Worm (Caenorhabditis elegans) whole organism, L2 larva: ENCODE results near the gene vha-19.

Experiments used
- C34F6.9 ChIP-seq: fragments of 150-350 bp; optimal IDR thresholded peaks from 2 replicates; lab custom pipeline; 2014; ENCODE audit warnings: missing biosample characterization, missing genetic modification characterization
- F13H6.1 ChIP-seq: sonication (generic microtip); optimal IDR thresholded peaks from 2 replicates; lab custom pipeline; 2016; ENCODE audit warnings: missing genetic modification characterization, missing compliant biosample characterization
- R02D3.7 ChIP-seq: fragments of 150-350 bp; optimal IDR thresholded peaks from 2 replicates; lab custom pipeline; 2014; ENCODE audit warnings: missing biosample characterization, missing genetic modification characterization
- ZK546.5 ChIP-seq: sonication (generic microtip); optimal IDR thresholded peaks from 2 replicates; lab custom pipeline; 2017; ENCODE audit warnings: missing biosample characterization, missing genetic modification characterization
- alr-1 ChIP-seq: fragments of 150-350 bp; optimal IDR thresholded peaks from 2 replicates; lab custom pipeline; 2014; ENCODE audit warnings: missing biosample characterization, missing genetic modification characterization
- aly-2 ChIP-seq: fragments of 150-350 bp; optimal IDR thresholded peaks from 2 replicates; lab custom pipeline; 2014; ENCODE audit warnings: missing biosample characterization, missing genetic modification characterization
- ama-1 ChIP-seq: fragments of 150-350 bp; optimal IDR thresholded peaks from 2 replicates; lab custom pipeline; 2018; ENCODE audit warnings: inconsistent platforms
- blmp-1 ChIP-seq: sonication (generic microtip); optimal IDR thresholded peaks from 2 replicates; lab custom pipeline; 2017; ENCODE audit warnings: missing genetic modification characterization, mild to moderate bottlenecking, missing compliant biosample characterization, antibody characterized with exemption, moderate library complexity; ENCODE audit not compliant: insufficient read depth
- ceh-16 ChIP-seq: fragments of 150-350 bp; optimal IDR thresholded peaks from 2 replicates; lab custom pipeline; 2014; ENCODE audit warnings: missing biosample characterization, missing genetic modification characterization
- ceh-82 ChIP-seq: fragments of 150-350 bp; optimal IDR thresholded peaks from 2 replicates; lab custom pipeline; 2014; ENCODE audit warnings: missing biosample characterization, missing genetic modification characterization
- crh-2 ChIP-seq: sonication (generic microtip); optimal IDR thresholded peaks from 2 replicates; lab custom pipeline; 2017; ENCODE audit warnings: missing biosample characterization, missing genetic modification characterization
- dmd-4 ChIP-seq: sonication (generic microtip); optimal IDR thresholded peaks from 2 replicates; lab custom pipeline; 2017; ENCODE audit warnings: missing biosample characterization, missing genetic modification characterization
- egl-27 ChIP-seq: sonication (generic microtip); optimal IDR thresholded peaks from 3 replicates; lab custom pipeline; 2017; ENCODE audit warnings: missing biosample characterization, missing genetic modification reagents, missing genetic modification characterization
- elt-1 ChIP-seq: fragments of 150-350 bp; optimal IDR thresholded peaks from 2 replicates; lab custom pipeline; 2014; ENCODE audit warnings: missing biosample characterization, missing genetic modification characterization
- fos-1 ChIP-seq: fragments of 150-350 bp; optimal IDR thresholded peaks from 2 replicates; lab custom pipeline; 2014; ENCODE audit warnings: missing biosample characterization, missing genetic modification characterization
- gmeb-1 ChIP-seq: fragments of 150-350 bp; optimal IDR thresholded peaks from 2 replicates; lab custom pipeline; 2014; ENCODE audit warnings: missing biosample characterization, missing genetic modification characterization
- lin-11 ChIP-seq: fragments of 150-350 bp; sonication (generic microtip); optimal IDR thresholded peaks from 2 replicates; lab custom pipeline; 2014; ENCODE audit warnings: missing biosample characterization, missing genetic modification characterization, inconsistent platforms, mixed read lengths
- lin-13 ChIP-seq: fragments of 150-350 bp; optimal IDR thresholded peaks from 2 replicates; lab custom pipeline; 2014; ENCODE audit warnings: missing biosample characterization, missing genetic modification reagents, missing genetic modification characterization
- lin-39 ChIP-seq: fragments of 150-350 bp; optimal IDR thresholded peaks from 2 replicates; lab custom pipeline; 2014; ENCODE audit warnings: missing biosample characterization, missing genetic modification reagents, missing genetic modification characterization
- lsy-2 ChIP-seq, 2 experiments: fragments of 150-350 bp in 1 of 2; sonication (generic microtip) in 1 of 2; optimal IDR thresholded peaks; 2 replicates each; lab custom pipeline; 2014 to 2017; ENCODE audit warnings: missing biosample characterization in 2 of 2, missing genetic modification characterization in 2 of 2
- mab-5 ChIP-seq: fragments of 150-350 bp; optimal IDR thresholded peaks from 2 replicates; lab custom pipeline; 2014; ENCODE audit warnings: missing biosample characterization, missing genetic modification characterization
- mbf-1 ChIP-seq: sonication (generic microtip); optimal IDR thresholded peaks from 2 replicates; lab custom pipeline; 2017; ENCODE audit warnings: missing biosample characterization, missing genetic modification characterization
- mdl-1 ChIP-seq, 2 experiments: fragments of 150-350 bp in 1 of 2; sonication (generic microtip) in 1 of 2; optimal IDR thresholded peaks; 2 replicates each; lab custom pipeline; 2017; ENCODE audit warnings: missing biosample characterization in 2 of 2, missing genetic modification characterization in 2 of 2
- nhr-10 ChIP-seq: sonication (generic microtip); optimal IDR thresholded peaks from 2 replicates; lab custom pipeline; 2017; ENCODE audit warnings: missing biosample characterization, missing genetic modification characterization
- nhr-12 ChIP-seq: fragments of 150-350 bp; optimal IDR thresholded peaks from 2 replicates; lab custom pipeline; 2014; ENCODE audit warnings: missing biosample characterization, missing genetic modification characterization
- nhr-129 ChIP-seq: fragments of 150-350 bp; optimal IDR thresholded peaks from 2 replicates; lab custom pipeline; 2014; ENCODE audit warnings: missing biosample characterization, missing genetic modification characterization
- nhr-21 ChIP-seq: fragments of 150-350 bp; optimal IDR thresholded peaks from 2 replicates; lab custom pipeline; 2014; ENCODE audit warnings: missing biosample characterization, missing genetic modification characterization
- nhr-237 ChIP-seq: fragments of 150-350 bp; optimal IDR thresholded peaks from 2 replicates; lab custom pipeline; 2014; ENCODE audit warnings: missing biosample characterization, missing genetic modification characterization
- nhr-25 ChIP-seq: fragments of 150-350 bp; sonication (generic microtip); optimal IDR thresholded peaks from 3 replicates; lab custom pipeline; 2014; ENCODE audit warnings: missing biosample characterization, missing genetic modification characterization
- nhr-6 ChIP-seq: fragments of 150-350 bp; optimal IDR thresholded peaks from 2 replicates; lab custom pipeline; 2014; ENCODE audit warnings: missing biosample characterization, missing genetic modification characterization
- nhr-77 ChIP-seq: fragments of 150-350 bp; optimal IDR thresholded peaks from 2 replicates; lab custom pipeline; 2014; ENCODE audit warnings: missing biosample characterization, missing genetic modification characterization
- sem-4 ChIP-seq: fragments of 150-350 bp; optimal IDR thresholded peaks from 2 replicates; lab custom pipeline; 2014; ENCODE audit warnings: missing biosample characterization, missing genetic modification reagents, missing genetic modification characterization
- skn-1 ChIP-seq: sonication (generic microtip); optimal IDR thresholded peaks from 2 replicates; lab custom pipeline; 2017; ENCODE audit warnings: missing biosample characterization, missing genetic modification characterization
- sma-3 ChIP-seq: sonication (generic microtip); optimal IDR thresholded peaks from 2 replicates; lab custom pipeline; 2016; ENCODE audit warnings: missing genetic modification reagents, missing genetic modification characterization, missing compliant biosample characterization
- sma-9 ChIP-seq, 2 experiments: fragments of 150-350 bp in 1 of 2; sonication (generic microtip) in 1 of 2; optimal IDR thresholded peaks; 2 replicates each; lab custom pipeline; 2014 to 2016; ENCODE audit warnings: missing genetic modification characterization in 2 of 2, mild to moderate bottlenecking in 1 of 2, missing biosample characterization in 1 of 2, missing compliant biosample characterization in 1 of 2, missing genetic modification reagents in 1 of 2, moderate library complexity in 1 of 2
- snpc-4 ChIP-seq: fragments of 150-350 bp; optimal IDR thresholded peaks from 2 replicates; lab custom pipeline; 2014; ENCODE audit warnings: missing biosample characterization, missing genetic modification characterization
- unc-39 ChIP-seq: fragments of 150-350 bp; optimal IDR thresholded peaks from 2 replicates; lab custom pipeline; 2014; ENCODE audit warnings: missing biosample characterization, missing genetic modification characterization
- unc-55 ChIP-seq: fragments of 150-350 bp; sonication (generic microtip); optimal IDR thresholded peaks from 3 replicates; lab custom pipeline; 2014; ENCODE audit warnings: missing biosample characterization, missing genetic modification reagents, missing genetic modification characterization
- unc-62 ChIP-seq: fragments of 150-350 bp; optimal IDR thresholded peaks from 2 replicates; lab custom pipeline; 2014; ENCODE audit warnings: missing biosample characterization, missing genetic modification reagents, missing genetic modification characterization
- zag-1 ChIP-seq: fragments of 150-350 bp; optimal IDR thresholded peaks from 2 replicates; lab custom pipeline; 2014; ENCODE audit warnings: missing biosample characterization, missing genetic modification characterization
- ztf-1 ChIP-seq: fragments of 200-800 bp; sonication (Bioruptor generic); conservative IDR thresholded peaks from 2 replicates; pipeline ENCODE4 v1.3.6; 2022; ENCODE audit warnings: missing genetic modification characterization, missing compliant biosample characterization
- ztf-11 ChIP-seq: sonication (generic microtip); optimal IDR thresholded peaks from 2 replicates; lab custom pipeline; 2017; ENCODE audit warnings: missing biosample characterization, missing genetic modification characterization
- ztf-4 ChIP-seq: fragments of 150-350 bp; optimal IDR thresholded peaks from 2 replicates; lab custom pipeline; 2014; ENCODE audit warnings: missing biosample characterization, missing genetic modification characterization

The vha-19 gene

ce11 chrIV:3338176-3338575 lies 30.8 kb upstream of the vha-19 start:
- TF ChIP-seq ceh-82 (tag; lab: Kevin White, UChicago) (no peak), lin-39 (tag; lab: Kevin White, UChicago) (no peak), R02D3.7 (tag; lab: Kevin White, UChicago) (no peak), C34F6.9 (tag; lab: Kevin White, UChicago) (no peak), alr-1 (tag; lab: Kevin White, UChicago) (no peak), elt-1 (tag; lab: Kevin White, UChicago) (no peak), F13H6.1 (tag; lab: Kevin White, UChicago) (no peak)
- TF ChIP-seq, all 48 proteins: peak for 0

DNA sequence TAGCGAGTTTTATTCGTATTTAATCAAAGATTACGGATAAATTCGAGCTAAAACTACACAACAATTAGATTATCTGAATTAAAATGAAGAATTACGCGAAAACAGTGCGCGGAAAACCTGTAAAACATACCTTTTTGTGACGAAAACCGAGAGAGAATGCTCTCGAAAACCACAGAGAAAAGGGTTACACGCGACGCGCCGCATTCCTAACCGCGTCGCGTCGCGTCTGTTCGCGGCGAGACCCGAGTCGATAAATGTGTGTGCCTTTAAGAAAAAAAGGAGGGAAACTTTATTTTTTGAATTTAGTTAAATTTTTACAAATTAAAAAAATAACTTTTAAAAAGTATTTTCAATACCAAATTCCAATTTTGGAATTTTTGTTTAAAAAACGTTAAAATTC lies 30.3 kb upstream of the vha-19 start, which contains the start of gene hrpa-1:
Gene hrpa-1, minus strand, starts transcription at position 192 of the 400 bp plus-strand sequence.
- TF ChIP-seq unc-55 (GFP tag; lab: Kevin White, UChicago) (peak; percentile 98), snpc-4 (peak; percentile 42), nhr-12 (tag; lab: Kevin White, UChicago) (no peak), mdl-1 (tag; optimal IDR thresholded peaks at IDR 0.05; lab: Kevin White, UChicago) (peak in 1 of 2 experiments; percentile 46), ceh-82 (tag; lab: Kevin White, UChicago) (peak; percentile 62), sem-4 (tag; lab: Kevin White, UChicago) (peak; percentile 56), crh-2 (tag; lab: Kevin White, UChicago) (peak; percentile 90), lin-13 (peak; percentile 92), lsy-2 (tag; optimal IDR thresholded peaks at IDR 0.05; lab: Kevin White, UChicago) (peak; percentile 85 to 96), ceh-16 (tag; lab: Kevin White, UChicago) (no peak), F13H6.1 (tag; lab: Kevin White, UChicago) (peak; percentile 76), nhr-6 (peak; percentile 60), ztf-11 (tag; lab: Kevin White, UChicago) (no peak), nhr-77 (tag; lab: Kevin White, UChicago) (no peak), gmeb-1 (peak; percentile 97), nhr-129 (peak; percentile 64), lin-39 (tag; lab: Kevin White, UChicago) (no peak), sma-9 (GFP tag; optimal IDR thresholded peaks at IDR 0.05; lab: Kevin White, UChicago) (peak; percentile 70), sma-9 (tag; optimal IDR thresholded peaks at IDR 0.05; lab: Kevin White, UChicago) (no peak), fos-1 (peak; percentile 64), nhr-25 (tag; lab: Kevin White, UChicago) (peak; percentile 88), ztf-1 (GFP tag; lab: Robert Waterston, UW) (no peak), mab-5 (peak; percentile 56), ama-1 (peak; percentile 64), skn-1 (tag; lab: Kevin White, UChicago) (no peak), nhr-10 (tag; lab: Kevin White, UChicago) (no peak), zag-1 (tag; lab: Kevin White, UChicago) (peak; percentile 17), aly-2 (tag; lab: Kevin White, UChicago) (no peak), lin-11 (peak; percentile 80), nhr-21 (peak; percentile 62), unc-62 (GFP tag; lab: Kevin White, UChicago) (no peak), dmd-4 (tag; lab: Kevin White, UChicago) (no peak), mbf-1 (tag; lab: Kevin White, UChicago) (no peak), ztf-4 (peak; percentile 68), C34F6.9 (tag; lab: Kevin White, UChicago) (peak; percentile 94), sma-3 (GFP tag; lab: Kevin White, UChicago) (peak; percentile 81), egl-27 (peak; percentile 8), elt-1 (tag; lab: Kevin White, UChicago) (no peak), blmp-1 (tag; lab: Kevin White, UChicago) (peak; percentile 28), nhr-237 (tag; lab: Kevin White, UChicago) (no peak), ZK546.5 (tag; lab: Kevin White, UChicago) (peak; percentile 66), unc-39 (no peak)
